Worm (Caenorhabditis elegans) whole organism, late embryonic: ENCODE data around the gene C44F1.1.

Experiments
- C38D4.7 ChIP-seq: fragments of 200-800 bp; sonication (Bioruptor generic); optimal IDR thresholded peaks from 2 replicates; lab custom pipeline; 2018; ENCODE audit warnings: mild to moderate bottlenecking, missing genetic modification characterization, moderate library complexity, missing compliant biosample characterization
- F13H6.1 ChIP-seq: sonication (generic microtip); optimal IDR thresholded peaks from 2 replicates; lab custom pipeline; 2016; ENCODE audit warnings: missing genetic modification characterization, missing compliant biosample characterization
- ama-1 ChIP-seq: fragments of 150-350 bp; optimal IDR thresholded peaks from 2 replicates; lab custom pipeline; 2014
- ceh-14 ChIP-seq: sonication (generic microtip); optimal IDR thresholded peaks from 2 replicates; lab custom pipeline; 2016; ENCODE audit warnings: missing genotype, missing genetic modification characterization, missing compliant biosample characterization
- ceh-18 ChIP-seq: sonication (generic microtip); optimal IDR thresholded peaks from 2 replicates; lab custom pipeline; 2016; ENCODE audit warnings: missing genetic modification characterization, missing compliant biosample characterization
- ceh-19 ChIP-seq: fragments of 200-800 bp; sonication (Bioruptor generic); optimal IDR thresholded peaks from 2 replicates; lab custom pipeline; 2018; ENCODE audit warnings: mild to moderate bottlenecking, missing genetic modification characterization, missing compliant biosample characterization
- ceh-22 ChIP-seq: sonication (generic microtip); optimal IDR thresholded peaks from 2 replicates; lab custom pipeline; 2017; ENCODE audit warnings: missing biosample characterization, missing genetic modification characterization
- ceh-9 ChIP-seq: sonication (generic microtip); optimal IDR thresholded peaks from 2 replicates; lab custom pipeline; 2016; ENCODE audit warnings: mild to moderate bottlenecking, missing genetic modification characterization, inconsistent platforms, missing compliant biosample characterization
- che-1 ChIP-seq: sonication (generic microtip); optimal IDR thresholded peaks from 2 replicates; lab custom pipeline; 2016; ENCODE audit warnings: mild to moderate bottlenecking, missing genetic modification characterization, missing compliant biosample characterization
- elt-2 ChIP-seq: sonication (generic microtip); optimal IDR thresholded peaks from 2 replicates; lab custom pipeline; 2016; ENCODE audit warnings: missing genetic modification reagents, missing genetic modification characterization, missing compliant biosample characterization
- elt-4 ChIP-seq: sonication (generic microtip); optimal IDR thresholded peaks from 2 replicates; lab custom pipeline; 2016; ENCODE audit warnings: missing genetic modification characterization, missing compliant biosample characterization
- eyg-1 ChIP-seq: sonication (generic microtip); optimal IDR thresholded peaks from 2 replicates; lab custom pipeline; 2016; ENCODE audit warnings: missing genotype, missing genetic modification characterization, missing compliant biosample characterization
- fax-1 ChIP-seq: sonication (generic microtip); optimal IDR thresholded peaks from 2 replicates; lab custom pipeline; 2016; ENCODE audit warnings: missing genotype, missing genetic modification characterization, missing compliant biosample characterization
- fkh-6 ChIP-seq: sonication (generic microtip); optimal IDR thresholded peaks from 2 replicates; lab custom pipeline; 2016; ENCODE audit warnings: missing genetic modification characterization, missing compliant biosample characterization
- hlh-30 ChIP-seq: sonication (generic microtip); optimal IDR thresholded peaks from 2 replicates; lab custom pipeline; 2017; ENCODE audit warnings: antibody characterized with exemption, missing genetic modification characterization, missing compliant biosample characterization; ENCODE audit not compliant: insufficient read depth
- hlh-8 ChIP-seq: sonication (generic microtip); optimal IDR thresholded peaks from 2 replicates; lab custom pipeline; 2016; ENCODE audit warnings: missing genotype, missing genetic modification characterization, missing compliant biosample characterization
- lin-11 ChIP-seq: fragments of 200-800 bp; sonication (Bioruptor generic); optimal IDR thresholded peaks from 2 replicates; lab custom pipeline; 2018; ENCODE audit warnings: mild to moderate bottlenecking, missing genetic modification characterization, missing compliant biosample characterization
- mec-3 ChIP-seq: sonication (generic microtip); optimal IDR thresholded peaks from 2 replicates; lab custom pipeline; 2016; ENCODE audit warnings: borderline replicate concordance, missing genetic modification characterization, missing compliant biosample characterization
- nfya-1 ChIP-seq: sonication (generic microtip); optimal IDR thresholded peaks from 2 replicates; lab custom pipeline; 2017; ENCODE audit warnings: missing genetic modification characterization, mild to moderate bottlenecking, missing compliant biosample characterization, antibody characterized with exemption, moderate library complexity
- nhr-11 ChIP-seq: fragments of 150-350 bp; optimal IDR thresholded peaks from 2 replicates; lab custom pipeline; 2014; ENCODE audit warnings: missing biosample characterization, missing genetic modification characterization
- nhr-232 ChIP-seq: sonication (generic microtip); optimal IDR thresholded peaks from 2 replicates; lab custom pipeline; 2016; ENCODE audit warnings: missing genetic modification characterization, missing compliant biosample characterization
- npax-4 ChIP-seq: sonication (generic microtip); optimal IDR thresholded peaks from 2 replicates; lab custom pipeline; 2016; ENCODE audit warnings: missing genetic modification characterization, missing compliant biosample characterization
- odd-2 ChIP-seq: sonication (generic microtip); optimal IDR thresholded peaks from 2 replicates; lab custom pipeline; 2017; ENCODE audit warnings: antibody characterized with exemption, mild to moderate bottlenecking, missing genetic modification characterization, missing compliant biosample characterization
- pag-3 ChIP-seq: sonication (generic microtip); optimal IDR thresholded peaks from 2 replicates; lab custom pipeline; 2016; ENCODE audit warnings: missing compliant biosample characterization, missing genetic modification characterization, borderline replicate concordance
- pat-9 ChIP-seq: fragments of 200-800 bp; sonication (Bioruptor generic); optimal IDR thresholded peaks from 2 replicates; lab custom pipeline; 2018; ENCODE audit warnings: mild to moderate bottlenecking, missing genetic modification characterization, moderate library complexity, missing compliant biosample characterization
- pha-2 ChIP-seq: sonication (generic microtip); optimal IDR thresholded peaks from 2 replicates; lab custom pipeline; 2017; ENCODE audit warnings: mild to moderate bottlenecking, missing genetic modification characterization, missing compliant biosample characterization
- pha-4 ChIP-seq: fragments of 150-350 bp; optimal IDR thresholded peaks from 2 replicates; lab custom pipeline; 2018; ENCODE audit warnings: missing biosample characterization, missing genetic modification reagents, missing genetic modification characterization
- pqm-1 ChIP-seq: sonication (generic microtip); optimal IDR thresholded peaks from 2 replicates; lab custom pipeline; 2016; ENCODE audit warnings: missing genetic modification characterization, missing compliant biosample characterization
- ref-2 ChIP-seq: sonication (generic microtip); optimal IDR thresholded peaks from 2 replicates; lab custom pipeline; 2016; ENCODE audit warnings: missing genetic modification characterization, missing compliant biosample characterization
- rnt-1 ChIP-seq: sonication (generic microtip); optimal IDR thresholded peaks from 2 replicates; lab custom pipeline; 2016; ENCODE audit warnings: missing genetic modification characterization, missing compliant biosample characterization
- sox-4 ChIP-seq: sonication (generic microtip); optimal IDR thresholded peaks from 2 replicates; lab custom pipeline; 2017; ENCODE audit warnings: mild to moderate bottlenecking, missing genetic modification characterization, inconsistent platforms, missing compliant biosample characterization
- syd-9 ChIP-seq: sonication (generic microtip); optimal IDR thresholded peaks from 2 replicates; lab custom pipeline; 2016; ENCODE audit warnings: mild to moderate bottlenecking, missing genetic modification characterization, moderate library complexity, missing compliant biosample characterization
- tbx-2 ChIP-seq: sonication (generic microtip); optimal IDR thresholded peaks from 2 replicates; lab custom pipeline; 2016; ENCODE audit warnings: missing genetic modification characterization, missing compliant biosample characterization
- ttx-3 ChIP-seq: sonication (generic microtip); optimal IDR thresholded peaks from 2 replicates; lab custom pipeline; 2016; ENCODE audit warnings: missing genetic modification reagents, missing genetic modification characterization, missing compliant biosample characterization
- unc-42 ChIP-seq: sonication (generic microtip); optimal IDR thresholded peaks from 2 replicates; lab custom pipeline; 2016; ENCODE audit warnings: missing genotype, missing genetic modification characterization, missing compliant biosample characterization
- unc-55 ChIP-seq: sonication (generic microtip); optimal IDR thresholded peaks from 2 replicates; lab custom pipeline; 2017; ENCODE audit warnings: missing biosample characterization, missing genetic modification reagents, missing genetic modification characterization
- unc-86 ChIP-seq: sonication (generic microtip); optimal IDR thresholded peaks from 2 replicates; lab custom pipeline; 2016; ENCODE audit warnings: missing genetic modification characterization, missing compliant biosample characterization
- ztf-16 ChIP-seq: sonication (generic microtip); optimal IDR thresholded peaks from 2 replicates; lab custom pipeline; 2017; ENCODE audit warnings: missing genetic modification characterization, missing compliant biosample characterization

Gene C44F1.1

ce11 chrIII:3786427-3786935, 21.1 kb upstream of the C44F1.1 start, which contains the start of gene acy-3 (continued):
- peak; percentile 13 for TF ChIP-seq hlh-30 (tag; lab: Kevin White, UChicago)
- TF ChIP-seq rnt-1 (tag; lab: Kevin White, UChicago): peak; percentile 73
- TF ChIP-seq tbx-2 (tag; lab: Kevin White, UChicago): peak; percentile 44
- no peak for TF ChIP-seq ceh-22 (tag; lab: Kevin White, UChicago)
- TF ChIP-seq pha-4: no peak
- TF ChIP-seq mec-3 (tag; lab: Kevin White, UChicago): no peak
- peak; percentile 64 for TF ChIP-seq ref-2 (tag; lab: Kevin White, UChicago)
- no peak for TF ChIP-seq eyg-1 (tag; lab: Kevin White, UChicago)
- TF ChIP-seq pqm-1: no peak
- TF ChIP-seq pat-9: no peak
- TF ChIP-seq C38D4.7 (GFP tag; lab: Kevin White, UChicago): no peak
- no peak for TF ChIP-seq fax-1 (tag; lab: Kevin White, UChicago)

- TF ChIP-seq unc-42 (tag; lab: Kevin White, UChicago): no peak
- TF ChIP-seq elt-2 (tag; lab: Kevin White, UChicago): peak; percentile 41
These were observed 19.7 kb upstream of the C44F1.1 start for ce11 chrIII:3785094-3785493.

ce11 chrIII:3783914-3784313, 18.6 kb upstream of the C44F1.1 start:
- TF ChIP-seq unc-55: peak; percentile 37
- TF ChIP-seq tbx-2 (tag; lab: Kevin White, UChicago): no peak

ce11 chrIII:3782853-3783252, 17.5 kb upstream of the C44F1.1 start:
- no peak for TF ChIP-seq ztf-16 (tag; lab: Kevin White, UChicago)
- TF ChIP-seq fax-1 (tag; lab: Kevin White, UChicago): no peak
- no peak for TF ChIP-seq hlh-8 (tag; lab: Kevin White, UChicago)
- no peak for TF ChIP-seq odd-2 (tag; lab: Kevin White, UChicago)
- no peak for TF ChIP-seq ama-1 (lab: Kevin White, UChicago)
- no peak for TF ChIP-seq npax-4 (tag; lab: Kevin White, UChicago)
- TF ChIP-seq C38D4.7 (GFP tag; lab: Kevin White, UChicago): no peak
- TF ChIP-seq ceh-22 (tag; lab: Kevin White, UChicago): no peak
- TF ChIP-seq ref-2 (tag; lab: Kevin White, UChicago): no peak
- TF ChIP-seq lin-11 (tag; lab: Kevin White, UChicago): no peak
- TF ChIP-seq syd-9: no peak
- no peak for TF ChIP-seq ceh-19 (GFP tag; lab: Kevin White, UChicago)
- TF ChIP-seq pha-2 (tag; lab: Kevin White, UChicago): no peak
- no peak for TF ChIP-seq tbx-2 (tag; lab: Kevin White, UChicago)
- no peak for TF ChIP-seq pat-9
- TF ChIP-seq pag-3 (tag; lab: Kevin White, UChicago): no peak
- TF ChIP-seq rnt-1 (tag; lab: Kevin White, UChicago): peak; percentile 28
- no peak for TF ChIP-seq nhr-232 (tag; lab: Kevin White, UChicago)
- no peak for TF ChIP-seq elt-2 (tag; lab: Kevin White, UChicago)
- TF ChIP-seq pqm-1: no peak
- no peak for TF ChIP-seq hlh-30 (tag; lab: Kevin White, UChicago)
- TF ChIP-seq che-1 (tag; lab: Kevin White, UChicago): no peak
- no peak for TF ChIP-seq ceh-9 (tag; lab: Kevin White, UChicago)
- TF ChIP-seq unc-55: peak; percentile 59
- TF ChIP-seq fkh-6 (tag; lab: Kevin White, UChicago): no peak
- no peak for TF ChIP-seq ceh-14 (tag; lab: Kevin White, UChicago)
- TF ChIP-seq ttx-3 (tag; lab: Kevin White, UChicago): no peak
- no peak for TF ChIP-seq elt-4 (tag; lab: Kevin White, UChicago)
- TF ChIP-seq pha-4: no peak
- no peak for TF ChIP-seq F13H6.1
- no peak for TF ChIP-seq sox-4 (tag; lab: Kevin White, UChicago)
- TF ChIP-seq unc-86 (tag; lab: Kevin White, UChicago): no peak
- TF ChIP-seq nhr-11 (tag; lab: Kevin White, UChicago): no peak
- peak; percentile 13 for TF ChIP-seq nfya-1 (tag; lab: Kevin White, UChicago)
- peak; percentile 74 for TF ChIP-seq ceh-18
